Fruit fly (Drosophila melanogaster) Kc167 (cell line): Measurements from ENCODE around the gene Agpat4.

Source experiments
- Myc ChIP-seq: fragments of >200 bp; optimal IDR thresholded peaks from 2 replicates; lab custom pipeline; 2017; ENCODE audit warnings: missing external identifiers
- Sin3A ChIP-seq: fragments of >200 bp; optimal IDR thresholded peaks from 2 replicates; lab custom pipeline; 2018; ENCODE audit warnings: missing external identifiers
- h ChIP-seq: fragments of >200 bp; optimal IDR thresholded peaks from 3 replicates; lab custom pipeline; 2018; ENCODE audit warnings: missing external identifiers
- insv ChIP-seq: fragments of >200 bp; optimal IDR thresholded peaks from 3 replicates; lab custom pipeline; 2018; ENCODE audit warnings: missing external identifiers

DNA sequence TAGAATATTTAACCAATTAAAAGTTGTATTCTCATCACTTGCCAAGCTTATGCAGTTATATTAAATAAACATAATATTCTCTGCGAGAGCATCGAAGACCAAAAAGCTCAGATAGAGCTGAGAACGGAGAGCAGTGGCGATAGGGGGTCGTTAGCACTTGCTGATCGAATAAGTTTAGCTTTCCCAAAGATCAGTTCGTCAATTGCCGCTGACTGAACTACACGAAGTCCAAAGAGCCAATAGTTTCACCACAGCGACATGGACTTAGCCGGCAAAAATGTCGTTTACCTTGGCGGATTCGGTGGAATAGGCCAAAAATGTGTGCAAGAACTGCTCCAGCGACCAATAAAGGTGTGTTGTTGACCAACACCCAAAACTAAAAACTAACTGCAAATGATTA lies 13.2 kb downstream of the Agpat4 start, which contains the start of gene CG4842:
- no peak for TF ChIP-seq Myc
- no peak for TF ChIP-seq Sin3A (lab: Kevin White, UChicago)
- TF ChIP-seq h (lab: Kevin White, UChicago), result no peak
- TF ChIP-seq insv (lab: Kevin White, UChicago), result no peak
